Fruit fly (Drosophila melanogaster) whole organism, embryonic: ENCODE results near the gene CG8117.

Experiments used
- Blimp-1 ChIP-seq: fragments of 200-800 bp; sonication (Bioruptor generic); optimal IDR thresholded peaks from 3 replicates; lab custom pipeline; 2018; ENCODE audit warnings: missing biosample characterization, missing genetic modification characterization, mild to moderate bottlenecking, moderate library complexity, missing genetic modification reagents
- C15 ChIP-seq: fragments of 200-800 bp; sonication (Bioruptor generic); IDR thresholded peaks from 3 replicates; pipeline ENCODE4 v1.3.6; 2022; ENCODE audit warnings: missing biosample characterization, missing genetic modification characterization
- CG10959 ChIP-seq: fragments of 200-800 bp; sonication (Bioruptor generic); IDR thresholded peaks from 2 replicates; pipeline ENCODE4 v1.3.6; 2022; ENCODE audit warnings: missing biosample characterization, missing genetic modification characterization
- CG13287 ChIP-seq: fragments of 200-800 bp; sonication (Bioruptor generic); IDR thresholded peaks from 2 replicates; pipeline ENCODE4 v1.3.6; 2022; ENCODE audit warnings: missing biosample characterization, missing genetic modification characterization; ENCODE audit not compliant: partially characterized antibody
- CG13894 ChIP-seq: fragments of 200-800 bp; sonication (Bioruptor generic); optimal IDR thresholded peaks from 3 replicates; lab custom pipeline; 2018; ENCODE audit warnings: missing biosample characterization, mild to moderate bottlenecking, missing genetic modification characterization, moderate library complexity
- CG15479 ChIP-seq: fragments of 200-800 bp; sonication (Bioruptor generic); optimal IDR thresholded peaks from 3 replicates; lab custom pipeline; 2019; ENCODE audit warnings: missing biosample characterization, mild to moderate bottlenecking, missing genetic modification characterization, moderate library complexity
- CG15514 ChIP-seq: fragments of 200-800 bp; sonication (Bioruptor generic); optimal IDR thresholded peaks from 3 replicates; lab custom pipeline; 2017; ENCODE audit warnings: missing biosample characterization, missing genetic modification characterization, mild to moderate bottlenecking, moderate library complexity, missing genetic modification reagents
- CG18262 ChIP-seq: fragments of 200-800 bp; optimal IDR thresholded peaks from 3 replicates; lab custom pipeline; 2019; ENCODE audit warnings: missing biosample characterization, mild to moderate bottlenecking, missing genetic modification characterization, moderate library complexity
- CG2678 ChIP-seq: fragments of 200-800 bp; sonication (Bioruptor generic); optimal IDR thresholded peaks from 3 replicates; lab custom pipeline; 2019; ENCODE audit warnings: missing biosample characterization, mild to moderate bottlenecking, missing genetic modification characterization, moderate library complexity
- CG31365 ChIP-seq: fragments of 200-800 bp; sonication (Bioruptor generic); optimal IDR thresholded peaks from 2 replicates; lab custom pipeline; 2018; ENCODE audit warnings: missing biosample characterization, mild to moderate bottlenecking, missing genetic modification characterization
- CG32767 ChIP-seq: fragments of 200-800 bp; sonication (Bioruptor generic); IDR thresholded peaks from 2 replicates; pipeline ENCODE4 v1.3.6; 2022; ENCODE audit warnings: missing biosample characterization, missing genetic modification characterization
- CG4854 ChIP-seq: fragments of 200-800 bp; sonication (Bioruptor generic); optimal IDR thresholded peaks from 2 replicates; lab custom pipeline; 2016; ENCODE audit warnings: missing biosample characterization, missing genetic modification characterization, inconsistent platforms
- CG6175 ChIP-seq: fragments of 200-800 bp; sonication (Bioruptor generic); IDR thresholded peaks from 3 replicates; pipeline ENCODE4 v1.3.6; 2022; ENCODE audit warnings: missing biosample characterization, missing genetic modification characterization
- CG6765 ChIP-seq: fragments of 200-800 bp; sonication (Bioruptor generic); optimal IDR thresholded peaks from 3 replicates; lab custom pipeline; 2017; ENCODE audit warnings: missing biosample characterization, mild to moderate bottlenecking, missing genetic modification characterization
- CG8388 ChIP-seq: fragments of 200-800 bp; sonication (Bioruptor generic); optimal IDR thresholded peaks from 2 replicates; lab custom pipeline; 2019; ENCODE audit warnings: missing biosample characterization, mild to moderate bottlenecking, missing genetic modification characterization, moderate library complexity
- CG9932 ChIP-seq: fragments of 200-800 bp; sonication (Bioruptor generic); IDR thresholded peaks from 2 replicates; pipeline ENCODE4 v1.3.6; 2022; ENCODE audit warnings: missing biosample characterization, missing genetic modification characterization
- Deaf1 ChIP-seq: fragments of 200-800 bp; optimal IDR thresholded peaks from 3 replicates; lab custom pipeline; 2019; ENCODE audit warnings: missing biosample characterization, mild to moderate bottlenecking, missing genetic modification characterization, moderate library complexity
- E2f2 ChIP-seq: fragments of 200-800 bp; sonication (Bioruptor generic); IDR thresholded peaks from 2 replicates; pipeline ENCODE4 v1.3.6; 2022; ENCODE audit warnings: missing biosample characterization, missing genetic modification characterization
- HHEX ChIP-seq: fragments of 200-800 bp; sonication (Bioruptor generic); optimal IDR thresholded peaks from 3 replicates; lab custom pipeline; 2017; ENCODE audit warnings: missing biosample characterization, mild to moderate bottlenecking, missing genetic modification characterization, missing genetic modification reagents
- Mrtf ChIP-seq: fragments of 200-800 bp; sonication (Bioruptor generic); IDR thresholded peaks from 3 replicates; pipeline ENCODE4 v1.3.6; 2022; ENCODE audit warnings: missing biosample characterization, missing genetic modification characterization
- Poxn ChIP-seq: fragments of 200-800 bp; sonication (Bioruptor generic); IDR thresholded peaks from 2 replicates; pipeline ENCODE4 v1.3.6; 2022; ENCODE audit warnings: missing biosample characterization, missing genetic modification characterization
- Rfx ChIP-seq: fragments of 200-800 bp; sonication (Bioruptor generic); IDR thresholded peaks from 2 replicates; pipeline ENCODE4 v1.3.6; 2022; ENCODE audit warnings: missing biosample characterization, missing genetic modification characterization
- Scr ChIP-seq: fragments of 200-800 bp; sonication (Bioruptor generic); IDR thresholded peaks from 2 replicates; pipeline ENCODE4 v1.3.6; 2022; ENCODE audit warnings: missing biosample characterization, missing genetic modification characterization; ENCODE audit not compliant: partially characterized antibody
- Xrp1 ChIP-seq: fragments of 200-800 bp; sonication (Bioruptor generic); IDR thresholded peaks from 2 replicates; pipeline ENCODE4 v1.3.6; 2022; ENCODE audit warnings: missing biosample characterization, missing genetic modification characterization
- YL-1 ChIP-seq: fragments of 200-800 bp; sonication (Bioruptor generic); optimal IDR thresholded peaks from 3 replicates; lab custom pipeline; 2017; ENCODE audit warnings: missing biosample characterization, mild to moderate bottlenecking, missing genetic modification characterization
- ac ChIP-seq: fragments of 200-800 bp; sonication (Bioruptor generic); optimal IDR thresholded peaks from 3 replicates; lab custom pipeline; 2017; ENCODE audit warnings: missing biosample characterization, mild to moderate bottlenecking, missing genetic modification characterization
- amos ChIP-seq: fragments of 200-800 bp; sonication (Bioruptor generic); IDR thresholded peaks from 2 replicates; pipeline ENCODE4 v1.3.6; 2022; ENCODE audit warnings: missing biosample characterization, missing genetic modification characterization; ENCODE audit not compliant: partially characterized antibody
- az2 ChIP-seq: fragments of 200-800 bp; sonication (Bioruptor generic); optimal IDR thresholded peaks from 3 replicates; lab custom pipeline; 2016; ENCODE audit warnings: missing biosample characterization, missing genetic modification characterization
- caup ChIP-seq: fragments of 200-800 bp; sonication (Bioruptor generic); optimal IDR thresholded peaks from 3 replicates; lab custom pipeline; 2017; ENCODE audit warnings: missing biosample characterization, mild to moderate bottlenecking, missing genetic modification characterization, moderate library complexity; ENCODE audit not compliant: severe bottlenecking
- chinmo ChIP-seq: fragments of 200-800 bp; sonication (Bioruptor generic); IDR thresholded peaks from 4 replicates; pipeline ENCODE4 v1.3.6; 2022; ENCODE audit warnings: missing biosample characterization, missing genetic modification characterization; ENCODE audit not compliant: partially characterized antibody
- chm ChIP-seq: fragments of 200-800 bp; sonication (Bioruptor generic); IDR thresholded peaks from 2 replicates; pipeline ENCODE4 v1.3.6; 2022; ENCODE audit warnings: missing biosample characterization, missing genetic modification characterization
- crol ChIP-seq: fragments of 200-800 bp; sonication (Bioruptor generic); IDR thresholded peaks from 2 replicates; pipeline ENCODE4 v1.3.6; 2022; ENCODE audit warnings: missing biosample characterization, missing genetic modification characterization
- da ChIP-seq: fragments of 200-800 bp; sonication (Bioruptor generic); optimal IDR thresholded peaks from 2 replicates; lab custom pipeline; 2016; ENCODE audit warnings: missing biosample characterization, missing genetic modification characterization
- dm ChIP-seq: fragments of 200-800 bp; sonication (Bioruptor generic); optimal IDR thresholded peaks from 3 replicates; lab custom pipeline; 2016; ENCODE audit warnings: missing biosample characterization, missing genetic modification characterization
- ewg ChIP-seq: fragments of 200-800 bp; sonication (Bioruptor generic); optimal IDR thresholded peaks from 3 replicates; lab custom pipeline; 2017; ENCODE audit warnings: mild to moderate bottlenecking, missing biosample characterization, missing genetic modification reagents, missing genetic modification characterization
- grau ChIP-seq: fragments of 200-800 bp; optimal IDR thresholded peaks from 3 replicates; lab custom pipeline; 2019; ENCODE audit warnings: missing biosample characterization, mild to moderate bottlenecking, missing genetic modification characterization, moderate library complexity
- grn ChIP-seq: fragments of 200-800 bp; sonication (Bioruptor generic); optimal IDR thresholded peaks from 3 replicates; lab custom pipeline; 2017; ENCODE audit warnings: missing biosample characterization, missing genetic modification characterization
- nerfin-1 ChIP-seq: fragments of 200-800 bp; sonication (Bioruptor generic); optimal IDR thresholded peaks from 3 replicates; lab custom pipeline; 2019; ENCODE audit warnings: missing biosample characterization, mild to moderate bottlenecking, missing genetic modification characterization, moderate library complexity
- nom ChIP-seq: fragments of 200-800 bp; sonication (Bioruptor generic); optimal IDR thresholded peaks from 2 replicates; lab custom pipeline; 2017; ENCODE audit warnings: missing biosample characterization, missing genetic modification characterization, mild to moderate bottlenecking, moderate library complexity, missing genetic modification reagents
- pfk ChIP-seq: fragments of 200-800 bp; sonication (Bioruptor generic); optimal IDR thresholded peaks from 2 replicates; lab custom pipeline; 2018; ENCODE audit warnings: missing biosample characterization, mild to moderate bottlenecking, missing genetic modification characterization, moderate library complexity
- prd ChIP-seq, 3 experiments: fragments of >200 bp in 2 of 3; fragments of 200-800 bp in 1 of 3; sonication (Bioruptor generic) in 1 of 3; optimal IDR thresholded peaks in 2 of 3; IDR thresholded peaks in 1 of 3; 2 replicates in 2 of 3; 3 replicates in 1 of 3; pipeline versions ENCODE4 v1.3.6 to Lab custom; 2017 to 2022; ENCODE audit warnings: missing biosample characterization in 1 of 3, missing genetic modification characterization in 1 of 3
- sd ChIP-seq: fragments of 200-800 bp; sonication (Bioruptor generic); optimal IDR thresholded peaks from 3 replicates; lab custom pipeline; 2018; ENCODE audit warnings: missing biosample characterization, mild to moderate bottlenecking, missing genetic modification characterization, moderate library complexity
- seq ChIP-seq: fragments of 200-800 bp; sonication (Bioruptor generic); IDR thresholded peaks from 2 replicates; pipeline ENCODE4 v1.3.6; 2022; ENCODE audit warnings: missing biosample characterization, missing genetic modification characterization
- sob ChIP-seq: fragments of 200-800 bp; sonication (Bioruptor generic); IDR thresholded peaks from 2 replicates; pipeline ENCODE4 v1.3.6; 2022; ENCODE audit warnings: missing biosample characterization, missing genetic modification characterization
- sr ChIP-seq: fragments of 200-800 bp; sonication (Bioruptor generic); IDR thresholded peaks from 3 replicates; pipeline ENCODE4 v1.3.6; 2022; ENCODE audit warnings: missing biosample characterization, missing genetic modification characterization
- tap ChIP-seq: fragments of 200-800 bp; optimal IDR thresholded peaks from 3 replicates; lab custom pipeline; 2019; ENCODE audit warnings: missing biosample characterization, mild to moderate bottlenecking, missing genetic modification characterization, moderate library complexity

CG8117 gene

DNA sequence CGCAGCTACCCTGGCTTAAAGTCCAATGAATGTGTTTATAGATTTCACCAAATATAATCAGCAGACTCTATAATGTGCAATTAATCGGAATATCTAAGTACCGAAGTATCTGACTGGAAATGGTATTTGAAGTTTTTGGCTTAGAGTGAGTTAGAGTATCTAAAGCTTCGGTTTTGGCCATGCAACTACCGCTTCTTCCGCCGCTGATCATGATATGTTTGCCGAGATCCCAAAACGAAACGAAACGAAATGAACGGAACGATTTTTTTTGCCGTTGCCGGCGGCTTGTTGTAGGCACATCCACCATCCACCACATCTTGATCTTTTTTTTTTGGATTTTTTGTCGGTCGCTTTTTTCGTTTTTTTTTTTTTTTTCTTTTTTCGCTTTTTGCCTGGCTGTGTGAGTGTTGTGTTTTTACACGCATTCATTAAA, 21.0 kb upstream of the CG8117 start (continued):
- no peak for TF ChIP-seq YL-1 (GFP tag; lab: Kevin White, UChicago)
- peak; percentile 77 for TF ChIP-seq tap (tag; lab: Kevin White, UChicago)
- peak; percentile 31 for TF ChIP-seq dm (GFP tag; lab: Kevin White, UChicago)
- TF ChIP-seq da = no peak
- TF ChIP-seq CG15514 (GFP tag; lab: Kevin White, UChicago) = peak; percentile 54
- peak; percentile 85 for TF ChIP-seq Xrp1 (GFP tag; lab: Robert Waterston, UW)
- peak; percentile 53 for TF ChIP-seq nerfin-1
- TF ChIP-seq CG31365 (tag; lab: Kevin White, UChicago) = peak; percentile 46
- TF ChIP-seq Mrtf (GFP tag; lab: Robert Waterston, UW) = peak; percentile 85
- peak; percentile 76 for TF ChIP-seq HHEX (GFP tag; lab: Kevin White, UChicago)
- no peak for TF ChIP-seq CG15479 (GFP tag; lab: Kevin White, UChicago)
- TF ChIP-seq CG6765 (GFP tag; lab: Kevin White, UChicago) = no peak

- no peak for TF ChIP-seq ewg (GFP tag; lab: Kevin White, UChicago)
- TF ChIP-seq az2 (GFP tag; lab: Kevin White, UChicago) = no peak
- TF ChIP-seq sr (GFP tag; lab: Robert Waterston, UW) = peak; percentile 91
- TF ChIP-seq chinmo (GFP tag; lab: Robert Waterston, UW) = 0 out of 4 replicates have a peak, but pooled peaks have one; percentile 28
- TF ChIP-seq CG4854 (GFP tag; lab: Kevin White, UChicago) = no peak
- TF ChIP-seq CG13894 (tag; lab: Kevin White, UChicago) = peak; percentile 13
- TF ChIP-seq CG8388 = no peak
- TF ChIP-seq sd (tag; lab: Kevin White, UChicago) = peak; percentile 10
- no peak for TF ChIP-seq C15 (GFP tag; lab: Robert Waterston, UW)
- TF ChIP-seq, all 482 proteins: peak for 4
Measured at dm6 chrX:15623809-15624208, 20.2 kb upstream of the CG8117 start.

DNA sequence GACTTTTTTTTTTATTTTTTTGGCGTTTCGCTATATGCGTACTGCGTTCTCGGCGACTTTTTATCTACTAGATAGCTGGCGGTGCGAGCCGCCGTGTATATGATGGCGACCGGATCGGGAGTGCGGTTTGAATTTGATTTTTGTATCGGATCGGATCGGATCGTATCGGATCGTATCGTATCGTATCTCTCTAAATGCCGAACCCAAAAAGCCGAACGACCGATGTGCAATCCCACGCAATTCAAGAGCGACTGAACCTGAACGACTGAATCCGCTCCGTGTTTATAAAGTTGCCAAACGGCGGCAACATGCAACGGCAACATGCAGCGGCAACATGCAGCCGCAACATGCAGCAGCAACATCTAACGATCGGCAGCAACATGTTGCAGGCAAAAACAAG, 17.7 kb upstream of the CG8117 start:
- TF ChIP-seq grn (peak; percentile 97), Rfx (GFP tag; lab: Robert Waterston, UW) (peak; percentile 20; the same call in 1 of the 2 replicates), CG13287 (GFP tag; lab: Robert Waterston, UW) (peak; percentile 35; the same call in 1 of the 2 replicates), ac (no peak), CG6175 (GFP tag; lab: Robert Waterston, UW) (0 out of 3 replicates have a peak, but pooled peaks have one; percentile 17), grau (tag; lab: Kevin White, UChicago) (peak; percentile 11), E2f2 (peak; percentile 30; the same call in 1 of the 2 replicates), pfk (GFP tag; lab: Kevin White, UChicago) (no peak), CG9932 (GFP tag; lab: Robert Waterston, UW) (no peak), CG32767 (no peak), seq (GFP tag; lab: Robert Waterston, UW) (peak; percentile 45; the same call in 1 of the 2 replicates), Scr (peak; percentile 37; the same call in 1 of the 2 replicates), amos (peak; percentile 60), crol (GFP tag; lab: Robert Waterston, UW) (peak; percentile 9; the same call in 1 of the 2 replicates), caup (GFP tag; lab: Kevin White, UChicago) (peak; percentile 22), nom (GFP tag; lab: Kevin White, UChicago) (peak; percentile 10), CG10959 (GFP tag; lab: Robert Waterston, UW) (peak; percentile 14; the same call in 1 of the 2 replicates), Deaf1 (tag; lab: Kevin White, UChicago) (peak; percentile 98), prd (optimal IDR thresholded peaks at IDR 0.05; lab: Kevin White, UChicago) (no peak), prd (GFP tag; IDR thresholded peaks at IDR 0.05; lab: Robert Waterston, UW) (0 out of 3 replicates have a peak, but pooled peaks have one; percentile 14), sob (peak; percentile 49; the same call in 1 of the 2 replicates), CG18262 (tag; lab: Kevin White, UChicago) (peak; percentile 4), Poxn (GFP tag; lab: Robert Waterston, UW) (no peak), Blimp-1 (GFP tag; lab: Kevin White, UChicago) (peak; percentile 2), CG2678 (tag; lab: Kevin White, UChicago) (peak; percentile 13), chm (GFP tag; lab: Robert Waterston, UW) (0 out of 2 replicates have a peak, but pooled peaks have one; percentile 61), sr (GFP tag; lab: Robert Waterston, UW) (peak; percentile 94)
